Fruit fly (Drosophila melanogaster) whole organism, embryonic: ENCODE data around the gene Tpr2.
A peak's percentile ranks its signal among the peaks of the same experiment; 100 is the strongest.

ENCODE experiments used
- Asciz ChIP-seq: fragments of 200-800 bp; sonication (Bioruptor generic); optimal IDR thresholded peaks from 2 replicates; lab custom pipeline; 2017; ENCODE audit warnings: missing biosample characterization, mild to moderate bottlenecking, missing genetic modification characterization, missing genetic modification reagents
- Bgb ChIP-seq: fragments of 200-800 bp; sonication (Bioruptor generic); IDR thresholded peaks from 2 replicates; pipeline ENCODE4 v1.3.6; 2022; ENCODE audit warnings: missing biosample characterization, missing genetic modification characterization; ENCODE audit not compliant: partially characterized antibody
- CG10147 ChIP-seq: fragments of 200-800 bp; sonication (Bioruptor generic); optimal IDR thresholded peaks from 2 replicates; lab custom pipeline; 2019; ENCODE audit warnings: missing biosample characterization, mild to moderate bottlenecking, missing genetic modification characterization, moderate library complexity
- CG10979 ChIP-seq: fragments of 200-800 bp; sonication (Bioruptor generic); optimal IDR thresholded peaks from 2 replicates; lab custom pipeline; 2018; ENCODE audit warnings: missing biosample characterization, mild to moderate bottlenecking, missing genetic modification characterization, moderate library complexity
- CG11560 ChIP-seq: fragments of 200-800 bp; sonication (Bioruptor generic); IDR thresholded peaks from 3 replicates; pipeline ENCODE4 v1.3.6; 2022; ENCODE audit warnings: missing biosample characterization, missing genetic modification characterization
- CG12942 ChIP-seq: fragments of 200-800 bp; sonication (Bioruptor generic); optimal IDR thresholded peaks from 3 replicates; lab custom pipeline; 2016; ENCODE audit warnings: missing biosample characterization, missing genetic modification characterization
- CG15479 ChIP-seq: fragments of 200-800 bp; sonication (Bioruptor generic); optimal IDR thresholded peaks from 3 replicates; lab custom pipeline; 2019; ENCODE audit warnings: missing biosample characterization, mild to moderate bottlenecking, missing genetic modification characterization, moderate library complexity
- CG15696 ChIP-seq: fragments of 200-800 bp; sonication (Bioruptor generic); optimal IDR thresholded peaks from 2 replicates; lab custom pipeline; 2019; ENCODE audit warnings: missing biosample characterization, mild to moderate bottlenecking, missing genetic modification characterization, moderate library complexity
- CG17186 ChIP-seq: fragments of 200-800 bp; sonication (Bioruptor generic); optimal IDR thresholded peaks from 3 replicates; lab custom pipeline; 2017; ENCODE audit warnings: missing biosample characterization, missing genetic modification reagents, missing genetic modification characterization
- CG17359 ChIP-seq: fragments of 200-800 bp; sonication (Bioruptor generic); optimal IDR thresholded peaks from 3 replicates; lab custom pipeline; 2018; ENCODE audit warnings: missing biosample characterization, mild to moderate bottlenecking, missing genetic modification characterization, moderate library complexity
- CG1832 ChIP-seq: fragments of 200-800 bp; sonication (Bioruptor generic); optimal IDR thresholded peaks from 2 replicates; lab custom pipeline; 2017; ENCODE audit warnings: missing biosample characterization, mild to moderate bottlenecking, missing genetic modification characterization, inconsistent platforms
- CG18476 ChIP-seq: fragments of 200-800 bp; sonication (Bioruptor generic); optimal IDR thresholded peaks from 2 replicates; lab custom pipeline; 2016; ENCODE audit warnings: missing biosample characterization, mild to moderate bottlenecking, missing genetic modification characterization
- CG2129 ChIP-seq: fragments of 200-800 bp; sonication (Bioruptor generic); IDR thresholded peaks from 2 replicates; pipeline ENCODE4 v1.3.6; 2022; ENCODE audit warnings: missing biosample characterization, missing genetic modification characterization; ENCODE audit not compliant: partially characterized antibody
- CG2202 ChIP-seq: fragments of 200-800 bp; sonication (Bioruptor generic); optimal IDR thresholded peaks from 2 replicates; lab custom pipeline; 2018; ENCODE audit warnings: missing biosample characterization, mild to moderate bottlenecking, missing genetic modification characterization
- CG42726 ChIP-seq: fragments of 200-800 bp; sonication (Bioruptor generic); IDR thresholded peaks from 2 replicates; pipeline ENCODE4 v1.3.6; 2022; ENCODE audit warnings: missing biosample characterization, missing genetic modification characterization; ENCODE audit not compliant: partially characterized antibody
- CG43689 ChIP-seq: fragments of 200-800 bp; sonication (Bioruptor generic); IDR thresholded peaks from 2 replicates; pipeline ENCODE4 v1.3.6; 2022; ENCODE audit warnings: missing biosample characterization, missing genetic modification characterization
- CG4404 ChIP-seq: fragments of 200-800 bp; sonication (Bioruptor generic); IDR thresholded peaks from 2 replicates; pipeline ENCODE4 v1.3.6; 2022; ENCODE audit warnings: missing biosample characterization, missing genetic modification characterization
- CG4707 ChIP-seq: fragments of 200-800 bp; sonication (Bioruptor generic); optimal IDR thresholded peaks from 2 replicates; lab custom pipeline; 2018; ENCODE audit warnings: missing biosample characterization, mild to moderate bottlenecking, missing genetic modification characterization, moderate library complexity
- CG7963 ChIP-seq: fragments of 200-800 bp; sonication (Bioruptor generic); IDR thresholded peaks from 3 replicates; pipeline ENCODE4 v1.3.6; 2022; ENCODE audit warnings: missing biosample characterization, missing genetic modification characterization; ENCODE audit not compliant: partially characterized antibody
- CG7987 ChIP-seq: fragments of 200-800 bp; sonication (Bioruptor generic); optimal IDR thresholded peaks from 2 replicates; lab custom pipeline; 2018; ENCODE audit warnings: missing biosample characterization, mild to moderate bottlenecking, missing genetic modification characterization, moderate library complexity
- CG8290 ChIP-seq, 3 experiments: fragments of 200-800 bp; sonication (Bioruptor generic); optimal IDR thresholded peaks; 2 replicates each; lab custom pipeline; 2016 to 2019; ENCODE audit warnings: missing biosample characterization in 3 of 3, missing genetic modification characterization in 3 of 3, mild to moderate bottlenecking in 2 of 3, moderate library complexity in 1 of 3
- CG9817 ChIP-seq: fragments of 200-800 bp; sonication (Bioruptor generic); optimal IDR thresholded peaks from 2 replicates; lab custom pipeline; 2018; ENCODE audit warnings: missing biosample characterization, mild to moderate bottlenecking, missing genetic modification characterization, moderate library complexity
- CHES-1-like ChIP-seq: fragments of 200-800 bp; sonication (Bioruptor generic); optimal IDR thresholded peaks from 2 replicates; lab custom pipeline; 2016; ENCODE audit warnings: missing biosample characterization, missing genetic modification characterization
- Chrac-16 ChIP-seq: fragments of 200-800 bp; sonication (Bioruptor generic); optimal IDR thresholded peaks from 3 replicates; lab custom pipeline; 2016; ENCODE audit warnings: missing biosample characterization, missing genetic modification characterization
- Deaf1 ChIP-seq: fragments of 200-800 bp; optimal IDR thresholded peaks from 3 replicates; lab custom pipeline; 2019; ENCODE audit warnings: missing biosample characterization, mild to moderate bottlenecking, missing genetic modification characterization, moderate library complexity
- Dip2 ChIP-seq: fragments of 200-800 bp; sonication (Bioruptor generic); IDR thresholded peaks from 2 replicates; pipeline ENCODE4 v1.3.6; 2022; ENCODE audit warnings: missing biosample characterization, missing genetic modification characterization
- E2f2 ChIP-seq: fragments of 200-800 bp; sonication (Bioruptor generic); IDR thresholded peaks from 2 replicates; pipeline ENCODE4 v1.3.6; 2022; ENCODE audit warnings: missing biosample characterization, missing genetic modification characterization
- HmgZ ChIP-seq: fragments of 200-800 bp; sonication (Bioruptor generic); optimal IDR thresholded peaks from 2 replicates; lab custom pipeline; 2018; ENCODE audit warnings: missing biosample characterization, mild to moderate bottlenecking, missing genetic modification characterization
- Hsf ChIP-seq: fragments of 200-800 bp; sonication (Bioruptor generic); optimal IDR thresholded peaks from 3 replicates; lab custom pipeline; 2016; ENCODE audit warnings: missing biosample characterization, missing genetic modification characterization
- NC2α ChIP-seq: fragments of 200-800 bp; sonication (Bioruptor generic); optimal IDR thresholded peaks from 2 replicates; lab custom pipeline; 2016; ENCODE audit warnings: missing biosample characterization, missing genetic modification characterization
- Optix ChIP-seq: fragments of 200-800 bp; sonication (Bioruptor generic); IDR thresholded peaks from 3 replicates; pipeline ENCODE4 v1.3.6; 2022; ENCODE audit warnings: missing biosample characterization, missing genetic modification characterization
- Sry-δ ChIP-seq: fragments of 200-800 bp; sonication (Bioruptor generic); optimal IDR thresholded peaks from 2 replicates; lab custom pipeline; 2016; ENCODE audit warnings: missing biosample characterization, missing genetic modification characterization
- fru ChIP-seq: fragments of >200 bp; optimal IDR thresholded peaks from 2 replicates; lab custom pipeline; 2017
- gce ChIP-seq: fragments of 200-800 bp; sonication (Bioruptor generic); IDR thresholded peaks from 3 replicates; pipeline ENCODE4 v1.3.6; 2022; ENCODE audit warnings: missing biosample characterization, missing genetic modification characterization
- grau ChIP-seq: fragments of 200-800 bp; optimal IDR thresholded peaks from 3 replicates; lab custom pipeline; 2019; ENCODE audit warnings: missing biosample characterization, mild to moderate bottlenecking, missing genetic modification characterization, moderate library complexity
- hb ChIP-seq: fragments of 200-800 bp; sonication (Bioruptor generic); IDR thresholded peaks from 3 replicates; pipeline ENCODE4 v1.3.6; 2022; ENCODE audit warnings: missing biosample characterization, missing genetic modification characterization; ENCODE audit not compliant: partially characterized antibody
- kni ChIP-seq: fragments of 200-800 bp; sonication (Bioruptor generic); optimal IDR thresholded peaks from 3 replicates; lab custom pipeline; 2017; ENCODE audit warnings: mild to moderate bottlenecking, missing biosample characterization, missing genetic modification reagents, missing genetic modification characterization
- lmd ChIP-seq: fragments of 200-800 bp; sonication (Bioruptor generic); IDR thresholded peaks from 2 replicates; pipeline ENCODE4 v1.3.6; 2022; ENCODE audit warnings: missing biosample characterization, missing genetic modification characterization
- lola ChIP-seq, 3 experiments: fragments of >200 bp in 2 of 3; fragments of 200-800 bp in 1 of 3; sonication (Bioruptor generic) in 1 of 3; optimal IDR thresholded peaks; 2 replicates each; lab custom pipeline; 2017 to 2019; ENCODE audit warnings: missing biosample characterization in 3 of 3, missing genetic modification characterization in 3 of 3, mild to moderate bottlenecking in 1 of 3, moderate library complexity in 1 of 3
- nerfin-2 ChIP-seq: fragments of 200-800 bp; sonication (Bioruptor generic); IDR thresholded peaks from 2 replicates; pipeline ENCODE4 v1.3.6; 2022; ENCODE audit warnings: missing biosample characterization, missing genetic modification characterization; ENCODE audit not compliant: partially characterized antibody
- p53 ChIP-seq: fragments of 200-800 bp; sonication (Bioruptor generic); optimal IDR thresholded peaks from 2 replicates; lab custom pipeline; 2016; ENCODE audit warnings: missing biosample characterization, missing genetic modification characterization
- pfk ChIP-seq: fragments of 200-800 bp; sonication (Bioruptor generic); optimal IDR thresholded peaks from 2 replicates; lab custom pipeline; 2018; ENCODE audit warnings: missing biosample characterization, mild to moderate bottlenecking, missing genetic modification characterization, moderate library complexity
- rib ChIP-seq: fragments of 200-800 bp; sonication (Bioruptor generic); IDR thresholded peaks from 2 replicates; pipeline ENCODE4 v1.3.6; 2022; ENCODE audit warnings: missing biosample characterization, missing genetic modification characterization
- row ChIP-seq: fragments of 200-800 bp; sonication (Bioruptor generic); IDR thresholded peaks from 3 replicates; pipeline ENCODE4 v1.3.6; 2022; ENCODE audit warnings: missing biosample characterization, missing genetic modification characterization
- schlank ChIP-seq: fragments of 200-800 bp; sonication (Bioruptor generic); optimal IDR thresholded peaks from 2 replicates; lab custom pipeline; 2018; ENCODE audit warnings: missing biosample characterization, mild to moderate bottlenecking, missing genetic modification characterization
- tin ChIP-seq: fragments of 200-800 bp; sonication (Bioruptor generic); optimal IDR thresholded peaks from 3 replicates; lab custom pipeline; 2016; ENCODE audit warnings: missing biosample characterization, missing genetic modification characterization
- tx ChIP-seq: fragments of 200-800 bp; sonication (Bioruptor generic); optimal IDR thresholded peaks from 2 replicates; lab custom pipeline; 2016; ENCODE audit warnings: missing biosample characterization, missing genetic modification characterization
- vfl ChIP-seq: fragments of 200-800 bp; sonication (Bioruptor generic); optimal IDR thresholded peaks from 2 replicates; lab custom pipeline; 2016; ENCODE audit warnings: missing biosample characterization, missing genetic modification characterization
- yki ChIP-seq: fragments of >200 bp; optimal IDR thresholded peaks from 3 replicates; lab custom pipeline; 2018

Gene Tpr2

DNA sequence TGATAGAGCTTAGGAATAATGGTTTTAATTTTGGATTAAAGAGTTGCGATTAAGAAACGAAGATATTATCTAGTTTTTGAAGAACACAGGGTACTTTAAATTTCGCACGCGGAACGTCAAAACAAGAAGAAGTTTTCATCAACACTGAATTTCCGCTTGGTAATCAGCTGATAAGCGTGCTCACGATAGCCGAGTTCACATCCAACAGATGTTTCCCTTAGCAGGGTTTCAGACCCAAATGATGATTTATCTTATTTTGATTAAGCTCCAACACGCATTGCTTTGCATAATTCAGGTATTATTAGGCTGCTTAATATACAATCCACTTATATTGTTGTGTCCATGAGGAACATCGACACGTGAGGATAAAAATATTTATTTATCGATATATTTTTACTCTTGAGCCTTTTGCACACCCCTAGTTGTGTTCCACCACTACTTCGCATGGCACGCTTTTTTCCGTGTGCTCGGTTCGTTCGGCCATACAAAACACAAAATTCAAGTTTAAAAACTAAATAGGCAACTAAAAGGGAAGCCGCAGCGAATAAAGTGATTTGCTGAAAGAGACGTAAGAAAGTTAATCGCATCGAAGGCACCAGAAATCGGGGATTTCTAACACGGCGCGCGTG is at the start of gene Tpr2 (continued):
- TF ChIP-seq CG8290 (GFP tag; optimal IDR thresholded peaks at IDR 0.05; lab: Kevin White, UChicago), result peak; percentile 95
- TF ChIP-seq CG8290 (tag; optimal IDR thresholded peaks at IDR 0.05; lab: Kevin White, UChicago), result peak; percentile 93 to 94
- TF ChIP-seq CG17186 (GFP tag; lab: Kevin White, UChicago), result peak; percentile 86
- TF ChIP-seq pfk, result no peak
- peak; percentile 67 for TF ChIP-seq CG9817
- peak in 1 of 3 experiments; percentile 22 for TF ChIP-seq lola (GFP tag; optimal IDR thresholded peaks at IDR 0.05; lab: Kevin White, UChicago)
- peak; percentile 78 for TF ChIP-seq CG42726
- peak; percentile 21 for TF ChIP-seq CG10147 (GFP tag; lab: Kevin White, UChicago)
- peak; percentile 42 for TF ChIP-seq tin (GFP tag; lab: Kevin White, UChicago)
- peak; percentile 80 for TF ChIP-seq hb
- TF ChIP-seq CG10979 (tag; lab: Kevin White, UChicago), result peak; percentile 39
- peak; percentile 28 for TF ChIP-seq schlank (tag; lab: Kevin White, UChicago)
- TF ChIP-seq Chrac-16 (GFP tag; lab: Kevin White, UChicago), result peak; percentile 36
- no peak for TF ChIP-seq Optix (GFP tag; lab: Robert Waterston, UW)
- TF ChIP-seq Bgb (GFP tag; lab: Robert Waterston, UW), result peak; percentile 88
- peak; percentile 52 for TF ChIP-seq CHES-1-like (GFP tag; lab: Kevin White, UChicago)
- TF ChIP-seq CG7987, result peak; percentile 24
- no peak for TF ChIP-seq CG18476
- peak; percentile 59 for TF ChIP-seq grau (tag; lab: Kevin White, UChicago)
- TF ChIP-seq gce (GFP tag; lab: Robert Waterston, UW), result no peak
- TF ChIP-seq yki, result peak; percentile 9
- TF ChIP-seq rib (GFP tag; lab: Robert Waterston, UW), result 0 out of 2 replicates have a peak, but pooled peaks have one; percentile 35
- TF ChIP-seq CG17359, result peak; percentile 28
- TF ChIP-seq nerfin-2 (GFP tag; lab: Robert Waterston, UW), result peak; percentile 70
- TF ChIP-seq CG12942 (GFP tag; lab: Kevin White, UChicago), result peak; percentile 44
- 0 out of 2 replicates have a peak, but pooled peaks have one; percentile 4 for TF ChIP-seq lmd (GFP tag; lab: Robert Waterston, UW)
- TF ChIP-seq fru (lab: Kevin White, UChicago), result no peak
- TF ChIP-seq Asciz (GFP tag; lab: Kevin White, UChicago), result peak; percentile 23
- TF ChIP-seq CG15696 (tag; lab: Kevin White, UChicago), result peak; percentile 29
- TF ChIP-seq row, result peak; percentile 88
- TF ChIP-seq Hsf (GFP tag; lab: Kevin White, UChicago), result peak; percentile 65
- no peak for TF ChIP-seq NC2α (GFP tag; lab: Kevin White, UChicago)
- TF ChIP-seq p53 (GFP tag; lab: Kevin White, UChicago), result peak; percentile 19
- TF ChIP-seq CG2129, result peak; percentile 97
- peak; percentile 55 for TF ChIP-seq vfl (GFP tag; lab: Kevin White, UChicago)
- TF ChIP-seq CG1832 (GFP tag; lab: Kevin White, UChicago), result no peak
- peak; percentile 30 for TF ChIP-seq CG4707 (GFP tag; lab: Kevin White, UChicago)
- no peak for TF ChIP-seq CG43689 (GFP tag; lab: Robert Waterston, UW)
- TF ChIP-seq E2f2 (GFP tag; lab: Robert Waterston, UW), result peak; percentile 74
- peak; percentile 39 for TF ChIP-seq kni (GFP tag; lab: Kevin White, UChicago)
- TF ChIP-seq Deaf1 (tag; lab: Kevin White, UChicago), result peak; percentile 26
- peak; percentile 74; the same call in 2 of the 3 replicates for TF ChIP-seq CG7963
- TF ChIP-seq CG4404 (GFP tag; lab: Robert Waterston, UW), result no peak
- peak; percentile 31 for TF ChIP-seq tx (GFP tag; lab: Kevin White, UChicago)
- TF ChIP-seq HmgZ (tag; lab: Kevin White, UChicago), result peak; percentile 68
- 0 out of 3 replicates have a peak, but pooled peaks have one; percentile 33 for TF ChIP-seq CG11560 (tag; lab: Robert Waterston, UW)
- peak; percentile 5 for TF ChIP-seq CG15479
- no peak for TF ChIP-seq Dip2 (GFP tag; lab: Robert Waterston, UW)
- TF ChIP-seq Sry-δ (GFP tag; lab: Kevin White, UChicago), result peak; percentile 99
- TF ChIP-seq CG2202 (tag; lab: Kevin White, UChicago), result peak; percentile 50
